Fruit fly (Drosophila melanogaster) whole organism, pupa: ENCODE measurements around the gene GNBP1.
A peak's percentile ranks its signal among the peaks of the same experiment; 100 is the strongest.

Source experiments
- CG10348 ChIP-seq: fragments of 200-800 bp; sonication (Bioruptor generic); IDR thresholded peaks from 2 replicates; pipeline ENCODE4 v1.3.6; 2022; ENCODE audit warnings: missing biosample characterization, missing genetic modification characterization
- CG12605 ChIP-seq: fragments of 200-800 bp; sonication (Bioruptor generic); IDR thresholded peaks from 2 replicates; pipeline ENCODE4 v1.3.6; 2022; ENCODE audit warnings: missing biosample characterization, missing genetic modification characterization
- CG13204 ChIP-seq: fragments of 200-800 bp; sonication (Bioruptor generic); optimal IDR thresholded peaks from 2 replicates; lab custom pipeline; 2018; ENCODE audit warnings: missing biosample characterization, mild to moderate bottlenecking, missing genetic modification characterization, moderate library complexity
- CG14655 ChIP-seq: fragments of 200-800 bp; sonication (Bioruptor generic); optimal IDR thresholded peaks from 3 replicates; lab custom pipeline; 2017; ENCODE audit warnings: mild to moderate bottlenecking, missing biosample characterization, missing genetic modification reagents, missing genetic modification characterization
- CG15710 ChIP-seq: fragments of 200-800 bp; sonication (Bioruptor generic); optimal IDR thresholded peaks from 2 replicates; lab custom pipeline; 2018; ENCODE audit warnings: missing biosample characterization, mild to moderate bottlenecking, missing genetic modification characterization, moderate library complexity
- CG17806 ChIP-seq: fragments of 200-800 bp; sonication (Bioruptor generic); optimal IDR thresholded peaks from 2 replicates; lab custom pipeline; 2018; ENCODE audit warnings: missing biosample characterization, mild to moderate bottlenecking, missing genetic modification characterization, moderate library complexity
- CG32121 ChIP-seq: fragments of 200-800 bp; sonication (Bioruptor generic); IDR thresholded peaks from 2 replicates; pipeline ENCODE4 v1.3.6; 2022; ENCODE audit warnings: missing biosample characterization, missing genetic modification characterization
- CG34367 ChIP-seq: fragments of 200-800 bp; sonication (Bioruptor generic); optimal IDR thresholded peaks from 2 replicates; lab custom pipeline; 2018; ENCODE audit warnings: missing biosample characterization, mild to moderate bottlenecking, missing genetic modification characterization
- CG4496 ChIP-seq: fragments of 200-800 bp; sonication (Bioruptor generic); IDR thresholded peaks from 3 replicates; pipeline ENCODE4 v1.3.6; 2022; ENCODE audit warnings: missing biosample characterization, missing genetic modification characterization
- CG8159 ChIP-seq: fragments of 200-800 bp; sonication (Bioruptor generic); optimal IDR thresholded peaks from 3 replicates; lab custom pipeline; 2018; ENCODE audit warnings: missing biosample characterization, mild to moderate bottlenecking, missing genetic modification characterization, moderate library complexity
- CG8301 ChIP-seq: fragments of 200-800 bp; sonication (Bioruptor generic); optimal IDR thresholded peaks from 2 replicates; lab custom pipeline; 2018; ENCODE audit warnings: missing biosample characterization, mild to moderate bottlenecking, missing genetic modification characterization
- CG9948 ChIP-seq: fragments of 200-800 bp; sonication (Bioruptor generic); optimal IDR thresholded peaks from 2 replicates; lab custom pipeline; 2018; ENCODE audit warnings: missing biosample characterization, mild to moderate bottlenecking, missing genetic modification characterization, moderate library complexity
- D1 ChIP-seq: fragments of 200-800 bp; sonication (Bioruptor generic); optimal IDR thresholded peaks from 2 replicates; lab custom pipeline; 2018; ENCODE audit warnings: missing biosample characterization, mild to moderate bottlenecking, missing genetic modification characterization, moderate library complexity
- EcR ChIP-seq: fragments of 200-800 bp; sonication (Bioruptor generic); optimal IDR thresholded peaks from 3 replicates; lab custom pipeline; 2019; ENCODE audit warnings: missing biosample characterization, missing genetic modification characterization, mild to moderate bottlenecking, moderate library complexity, missing genetic modification reagents
- Ets98B ChIP-seq: fragments of 200-800 bp; sonication (Bioruptor generic); IDR thresholded peaks from 2 replicates; pipeline ENCODE4 v1.3.6; 2022; ENCODE audit warnings: missing biosample characterization, missing genetic modification characterization
- Pif1A ChIP-seq: fragments of 200-800 bp; sonication (Bioruptor generic); optimal IDR thresholded peaks from 3 replicates; lab custom pipeline; 2016; ENCODE audit warnings: missing biosample characterization, missing genetic modification characterization
- Pif1B ChIP-seq: fragments of 200-800 bp; sonication (Bioruptor generic); optimal IDR thresholded peaks from 3 replicates; lab custom pipeline; 2016; ENCODE audit warnings: missing biosample characterization, missing genetic modification characterization
- Snoo ChIP-seq: fragments of 200-800 bp; sonication (Bioruptor generic); optimal IDR thresholded peaks from 3 replicates; lab custom pipeline; 2017; ENCODE audit warnings: missing biosample characterization, mild to moderate bottlenecking, missing genetic modification characterization, inconsistent platforms
- fd96Ca ChIP-seq: fragments of 200-800 bp; sonication (Bioruptor generic); IDR thresholded peaks from 3 replicates; pipeline ENCODE4 v1.3.6; 2022; ENCODE audit warnings: missing biosample characterization, missing genetic modification characterization
- gl ChIP-seq: fragments of 200-800 bp; sonication (Bioruptor generic); optimal IDR thresholded peaks from 2 replicates; lab custom pipeline; 2018; ENCODE audit warnings: missing biosample characterization, mild to moderate bottlenecking, missing genetic modification characterization
- rn ChIP-seq: fragments of 200-800 bp; sonication (Bioruptor generic); IDR thresholded peaks from 2 replicates; pipeline ENCODE4 v1.3.6; 2022; ENCODE audit warnings: missing biosample characterization, missing genetic modification characterization

GNBP1 gene

DNA sequence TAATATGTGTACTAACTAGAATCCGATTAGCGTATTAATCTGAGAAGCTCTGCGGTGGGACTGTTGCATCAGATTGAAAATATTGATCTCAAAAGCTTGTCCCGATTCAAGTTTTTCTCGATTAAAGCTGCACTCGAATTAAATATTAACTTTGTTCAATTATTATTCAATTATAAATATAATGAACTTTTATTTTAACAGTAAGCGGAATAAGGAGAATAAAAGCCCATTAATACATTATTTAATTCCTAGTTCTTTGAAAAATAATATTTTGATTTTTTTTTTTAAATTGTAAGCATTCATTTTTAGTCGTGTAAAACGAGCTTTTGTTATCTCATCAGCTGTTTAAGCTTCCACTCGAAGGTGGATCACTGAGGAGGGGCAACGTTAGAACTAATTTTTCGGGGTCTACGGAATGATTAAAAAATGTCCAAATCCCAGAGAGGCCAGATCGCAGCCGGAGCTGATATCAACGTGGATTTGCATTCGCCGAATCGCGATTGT is at the start of gene GNBP1, which contains the start of gene GNBP2:
Gene GNBP1 (plus strand): TSS at position 438 of the 504 bp plus-strand sequence.
Gene GNBP2 (minus strand): TSS at position 51 of the 504 bp plus-strand sequence.
- TF ChIP-seq EcR (GFP tag; lab: Kevin White, UChicago) (no peak), CG14655 (GFP tag; lab: Kevin White, UChicago) (no peak), Pif1A (GFP tag; lab: Kevin White, UChicago) (no peak), Pif1B (GFP tag; lab: Kevin White, UChicago) (peak; percentile 71), CG4496 (GFP tag; lab: Robert Waterston, UW) (peak; percentile 95), CG9948 (tag; lab: Kevin White, UChicago) (peak; percentile 89), CG8301 (tag; lab: Kevin White, UChicago) (peak; percentile 88), rn (GFP tag; lab: Robert Waterston, UW) (peak; percentile 86), Snoo (tag; lab: Kevin White, UChicago) (peak; percentile 84), gl (tag; lab: Kevin White, UChicago) (peak; percentile 25), CG17806 (peak; percentile 90), D1 (no peak), Ets98B (GFP tag; lab: Robert Waterston, UW) (peak; percentile 89), fd96Ca (GFP tag; lab: Robert Waterston, UW) (no peak), CG34367 (tag; lab: Kevin White, UChicago) (peak; percentile 78), CG8159 (tag; lab: Kevin White, UChicago) (peak; percentile 92), CG13204 (GFP tag; lab: Kevin White, UChicago) (no peak), CG32121 (GFP tag; lab: Robert Waterston, UW) (peak; percentile 95), CG15710 (tag; lab: Kevin White, UChicago) (peak; percentile 86), CG10348 (GFP tag; lab: Robert Waterston, UW) (peak; percentile 62; the same call in 1 of the 2 replicates), CG12605 (GFP tag; lab: Robert Waterston, UW) (peak; percentile 93)
- TF ChIP-seq, all 21 proteins: peak for 15

DNA sequence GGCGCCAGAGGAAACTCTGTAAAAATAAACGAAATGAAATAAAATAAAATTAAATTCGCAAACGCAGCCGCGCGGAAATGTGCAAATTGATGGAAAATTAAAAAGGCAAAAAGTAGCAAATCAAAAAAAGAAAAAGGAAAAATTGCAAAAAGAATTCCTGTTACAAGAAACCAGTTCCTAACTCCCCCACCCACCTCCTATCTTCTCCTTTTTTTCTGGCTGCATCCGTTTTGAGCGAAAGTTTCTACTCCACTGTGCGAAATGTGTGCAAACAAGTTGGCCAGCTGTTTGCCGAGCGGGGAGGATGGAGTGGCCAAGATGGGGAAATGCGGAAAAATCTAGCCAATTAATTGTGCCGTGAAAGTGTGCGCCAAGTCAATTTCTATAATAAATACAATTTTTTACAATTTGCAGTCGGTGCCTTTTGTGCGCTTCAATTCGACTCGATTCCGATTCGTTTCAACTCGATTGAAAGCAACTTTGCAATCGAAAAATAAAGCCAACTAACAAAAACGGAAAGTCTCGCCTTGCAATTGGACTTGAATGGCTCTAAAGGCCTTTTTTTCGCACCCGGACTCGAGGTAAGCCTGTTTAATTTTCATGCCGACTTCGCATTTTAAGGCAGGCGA is 49.0 kb upstream of the GNBP1 start:
- peak; percentile 2 for TF ChIP-seq CG9948 (tag; lab: Kevin White, UChicago)
- TF ChIP-seq Pif1A (GFP tag; lab: Kevin White, UChicago), result peak; percentile 49
- no peak for TF ChIP-seq gl (tag; lab: Kevin White, UChicago)
- TF ChIP-seq D1, result no peak
- TF ChIP-seq CG10348 (GFP tag; lab: Robert Waterston, UW), result no peak
- TF ChIP-seq CG32121 (GFP tag; lab: Robert Waterston, UW), result peak; percentile 72
- TF ChIP-seq CG8301 (tag; lab: Kevin White, UChicago), result peak; percentile 42
- TF ChIP-seq Snoo (tag; lab: Kevin White, UChicago), result no peak
- TF ChIP-seq fd96Ca (GFP tag; lab: Robert Waterston, UW), result peak; percentile 61; the same call in 1 of the 3 replicates
- no peak for TF ChIP-seq CG13204 (GFP tag; lab: Kevin White, UChicago)
- peak; percentile 55 for TF ChIP-seq Ets98B (GFP tag; lab: Robert Waterston, UW)
- peak; percentile 66; the same call in 1 of the 3 replicates for TF ChIP-seq CG4496 (GFP tag; lab: Robert Waterston, UW)
- 0 out of 2 replicates have a peak, but pooled peaks have one; percentile 7 for TF ChIP-seq rn (GFP tag; lab: Robert Waterston, UW)
- TF ChIP-seq CG12605 (GFP tag; lab: Robert Waterston, UW), result peak; percentile 30; the same call in 1 of the 2 replicates
- peak; percentile 44 for TF ChIP-seq CG14655 (GFP tag; lab: Kevin White, UChicago)

DNA sequence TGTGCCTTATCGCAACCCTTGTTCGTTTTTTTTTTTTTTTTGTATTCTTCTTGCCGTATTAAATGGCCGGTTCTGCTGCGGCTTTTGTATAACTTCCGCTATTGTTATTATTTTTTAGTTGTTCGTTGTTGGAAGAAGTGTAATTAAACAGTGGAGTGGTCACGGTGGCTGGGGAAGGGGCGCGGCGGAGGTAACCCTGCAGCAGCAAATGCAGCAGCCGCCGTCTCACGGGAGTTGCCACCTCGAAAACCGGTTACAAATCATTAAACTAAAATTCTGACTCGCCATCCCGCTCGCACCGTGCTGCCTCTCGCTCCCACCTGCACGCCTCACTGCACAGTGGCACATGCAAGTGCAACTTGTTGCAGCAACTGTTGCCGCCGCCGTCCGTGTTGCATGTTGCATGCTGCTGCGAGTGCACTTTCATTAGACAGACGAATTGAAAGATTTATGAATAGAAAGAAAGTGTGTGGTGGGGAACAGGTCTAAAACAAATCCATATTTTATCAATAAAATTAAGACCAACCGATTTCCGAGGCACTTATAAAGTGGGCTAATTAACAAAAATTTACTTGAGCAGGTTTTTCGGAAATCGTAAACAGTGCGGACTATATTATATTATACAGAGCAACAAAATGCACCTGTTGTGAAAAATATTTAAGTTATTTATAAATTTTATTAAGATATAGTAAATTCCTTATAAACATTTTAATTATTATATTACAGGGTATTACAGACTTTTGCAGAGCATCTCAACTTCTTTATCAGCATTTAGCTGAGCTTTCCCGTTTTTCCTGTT is 47.7 kb upstream of the GNBP1 start:
- TF ChIP-seq CG15710 (tag; lab: Kevin White, UChicago) (no peak), Snoo (tag; lab: Kevin White, UChicago) (no peak), Pif1B (GFP tag; lab: Kevin White, UChicago) (no peak), Ets98B (GFP tag; lab: Robert Waterston, UW) (no peak), Pif1A (GFP tag; lab: Kevin White, UChicago) (no peak), rn (GFP tag; lab: Robert Waterston, UW) (no peak), CG34367 (tag; lab: Kevin White, UChicago) (no peak), CG9948 (tag; lab: Kevin White, UChicago) (no peak), CG17806 (no peak), gl (tag; lab: Kevin White, UChicago) (no peak), CG8301 (tag; lab: Kevin White, UChicago) (peak; percentile 66), CG4496 (GFP tag; lab: Robert Waterston, UW) (no peak; the same call in 2 of the 3 replicates), CG14655 (GFP tag; lab: Kevin White, UChicago) (peak; percentile 73), CG12605 (GFP tag; lab: Robert Waterston, UW) (peak; percentile 13; the same call in 1 of the 2 replicates), EcR (GFP tag; lab: Kevin White, UChicago) (no peak), D1 (no peak), CG10348 (GFP tag; lab: Robert Waterston, UW) (no peak), CG32121 (GFP tag; lab: Robert Waterston, UW) (no peak), CG8159 (tag; lab: Kevin White, UChicago) (no peak), CG13204 (GFP tag; lab: Kevin White, UChicago) (peak; percentile 58), fd96Ca (GFP tag; lab: Robert Waterston, UW) (no peak; the same call in 2 of the 3 replicates)
- TF ChIP-seq, all 21 proteins: peak for 4

DNA sequence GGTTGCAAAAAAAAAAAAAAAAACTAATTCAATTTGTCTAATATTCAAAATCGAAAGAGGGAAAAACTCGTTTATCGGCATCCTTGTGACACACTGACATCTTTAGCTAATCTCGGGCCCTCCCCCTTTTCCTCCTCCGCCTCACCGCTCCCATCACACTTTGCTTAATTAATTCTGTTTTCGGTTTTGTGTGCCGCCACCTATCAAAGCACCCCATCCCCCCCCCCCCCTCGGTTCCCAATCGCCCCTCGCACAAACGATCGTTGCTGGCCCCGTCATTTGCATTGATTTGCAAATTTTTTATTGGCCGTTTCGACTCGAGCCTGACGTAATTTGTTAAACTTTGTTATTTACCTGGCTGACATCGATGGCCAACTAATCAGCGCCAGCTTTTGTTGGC is 47.1 kb upstream of the GNBP1 start:
- TF ChIP-seq CG12605 (GFP tag; lab: Robert Waterston, UW) (no peak), CG15710 (tag; lab: Kevin White, UChicago) (no peak), Pif1A (GFP tag; lab: Kevin White, UChicago) (no peak), CG8301 (tag; lab: Kevin White, UChicago) (no peak), EcR (GFP tag; lab: Kevin White, UChicago) (no peak), CG4496 (GFP tag; lab: Robert Waterston, UW) (no peak), CG9948 (tag; lab: Kevin White, UChicago) (no peak), CG32121 (GFP tag; lab: Robert Waterston, UW) (no peak), CG8159 (tag; lab: Kevin White, UChicago) (no peak), gl (tag; lab: Kevin White, UChicago) (no peak), CG17806 (no peak)
